Worm (Caenorhabditis elegans) whole organism, L1 larva: ENCODE results near the gene fkb-4.

Experiments used
- aly-2 ChIP-seq: fragments of 150-350 bp; optimal IDR thresholded peaks from 2 replicates; lab custom pipeline; 2014; ENCODE audit warnings: missing biosample characterization, missing genetic modification characterization
- ceh-82 ChIP-seq, 3 experiments: fragments of 150-350 bp in 1 of 3; sonication (generic microtip) in 2 of 3; optimal IDR thresholded peaks; 2 replicates each; lab custom pipeline; 2014 to 2017; ENCODE audit warnings: missing biosample characterization in 3 of 3, missing genetic modification characterization in 3 of 3
- egl-13 ChIP-seq: sonication (generic microtip); optimal IDR thresholded peaks from 2 replicates; lab custom pipeline; 2016; ENCODE audit warnings: missing genotype, missing genetic modification reagents, missing genetic modification characterization, missing compliant biosample characterization
- lsy-2 ChIP-seq, 2 experiments: fragments of 150-350 bp; optimal IDR thresholded peaks; 2 replicates each; lab custom pipeline; 2014; ENCODE audit warnings: missing biosample characterization in 2 of 2, missing genetic modification characterization in 2 of 2
- nhr-12 ChIP-seq: sonication (generic microtip); optimal IDR thresholded peaks from 2 replicates; lab custom pipeline; 2017; ENCODE audit warnings: missing biosample characterization, missing genetic modification characterization
- skn-1 ChIP-seq: fragments of 150-350 bp; optimal IDR thresholded peaks from 2 replicates; lab custom pipeline; 2014; ENCODE audit warnings: missing biosample characterization, missing genetic modification characterization

DNA sequence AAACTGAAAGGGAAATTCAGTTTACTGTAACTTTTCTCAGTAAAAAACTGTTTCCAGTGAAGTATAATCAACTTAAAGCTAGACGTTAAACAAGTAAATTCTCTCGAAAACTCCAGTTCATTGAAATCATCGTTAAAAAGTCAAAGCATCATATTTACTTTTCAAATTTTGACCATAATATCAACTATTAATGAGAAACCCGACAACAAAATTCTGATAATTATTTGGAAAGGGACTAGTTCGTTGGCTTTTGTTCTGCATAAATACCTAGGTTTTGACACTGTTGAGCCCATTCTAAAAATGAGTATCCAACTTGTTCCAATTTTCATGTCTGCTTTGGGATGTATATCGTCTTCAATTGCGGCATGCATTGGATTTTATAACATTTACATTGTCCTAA is 19.3 kb upstream of the fkb-4 start, which contains the start of gene ZC443.7:
- no peak for TF ChIP-seq nhr-12 (tag; lab: Kevin White, UChicago)
- no peak for TF ChIP-seq egl-13 (tag; lab: Kevin White, UChicago)
- TF ChIP-seq skn-1 (tag; lab: Kevin White, UChicago), result no peak
- no peak for TF ChIP-seq aly-2 (tag; lab: Kevin White, UChicago)
- TF ChIP-seq ceh-82 (tag; optimal IDR thresholded peaks at IDR 0.05; lab: Kevin White, UChicago), result no peak
- no peak for TF ChIP-seq lsy-2 (tag; optimal IDR thresholded peaks at IDR 0.05; lab: Kevin White, UChicago)
